Worm (Caenorhabditis elegans): ENCODE measurements around the gene T08A11.1.

T08A11.1 gene

DNA sequence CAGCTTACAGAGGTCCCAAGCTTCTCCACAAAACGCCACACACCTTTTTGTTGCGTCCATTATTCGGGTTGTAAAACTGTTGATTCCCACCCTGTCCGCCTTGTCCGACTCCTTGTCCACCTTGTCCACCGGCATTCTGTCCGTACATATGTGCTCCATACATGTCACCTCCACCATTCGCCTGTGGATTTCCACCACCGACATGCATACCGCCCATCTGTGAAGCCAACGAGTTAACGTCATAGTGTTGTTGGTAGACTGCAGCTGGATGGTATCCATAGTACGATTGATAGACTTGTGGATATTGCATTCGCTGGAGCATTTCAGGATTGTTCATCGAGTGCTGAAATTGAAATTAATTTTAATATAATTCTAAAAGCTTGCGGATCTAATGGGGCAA is 14.8 kb upstream of the T08A11.1 start:
- no peak for TF ChIP-seq unc-62 (GFP tag; optimal IDR thresholded peaks at IDR 0.05)

DNA sequence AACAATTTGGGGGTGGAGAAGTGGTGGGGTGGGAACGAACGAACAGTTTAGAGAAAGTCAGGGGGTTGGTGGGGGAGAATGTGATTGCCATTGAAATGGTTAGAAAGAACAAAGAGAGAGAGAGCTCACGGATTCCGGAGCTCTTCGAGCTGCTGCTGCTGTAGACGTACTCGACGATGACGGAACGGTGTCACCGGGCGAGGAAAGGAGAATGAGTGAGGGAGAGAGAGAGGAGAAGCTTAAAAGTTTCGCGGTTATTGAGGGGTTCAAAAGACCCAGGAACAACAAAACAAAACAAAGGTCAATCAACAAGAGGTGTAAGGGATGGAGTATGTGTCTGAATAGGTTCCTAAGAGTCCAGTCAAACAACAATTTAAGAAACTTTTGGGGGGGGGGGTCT is 13.3 kb upstream of the T08A11.1 start:
- no peak for TF ChIP-seq unc-62 (GFP tag; optimal IDR thresholded peaks at IDR 0.05)

DNA sequence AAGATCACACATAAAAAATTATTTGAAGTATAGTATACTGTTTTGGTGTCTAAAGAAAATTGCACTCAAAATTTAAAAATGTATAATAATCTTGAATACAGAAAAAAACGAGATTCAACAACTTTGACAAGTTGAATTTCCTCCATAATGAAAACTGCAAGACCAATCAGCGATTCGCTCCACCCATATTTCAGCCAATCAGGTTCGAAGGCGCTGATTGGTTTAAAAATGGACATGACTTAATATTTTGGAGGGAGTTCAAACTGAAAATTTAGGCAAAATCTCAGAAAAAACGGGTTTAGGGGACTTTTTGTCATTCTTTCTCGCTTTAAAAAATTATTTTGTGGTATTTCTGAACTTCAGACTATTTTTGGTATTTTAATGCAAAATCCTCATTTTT is 12.8 kb upstream of the T08A11.1 start:
- TF ChIP-seq unc-62 (GFP tag; optimal IDR thresholded peaks at IDR 0.05) = no peak

DNA sequence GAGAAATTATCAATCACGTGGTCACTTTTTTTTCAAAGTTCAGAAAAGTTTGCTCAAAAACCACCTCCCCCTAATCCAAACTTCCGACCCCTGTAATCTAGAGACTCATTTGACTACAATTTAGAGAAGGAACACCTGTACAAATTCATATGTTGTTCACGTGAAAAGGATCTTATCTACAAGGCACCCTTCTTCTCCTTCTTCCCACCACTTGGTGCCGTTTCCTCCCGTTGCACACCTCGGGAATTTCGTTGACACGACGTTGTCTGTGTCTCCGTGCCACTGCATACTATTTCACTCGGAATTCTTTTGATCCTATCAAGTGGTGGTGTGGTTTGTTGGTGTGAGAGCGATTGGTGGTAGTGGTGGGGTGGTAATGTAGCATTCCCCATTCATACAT is 11.6 kb upstream of the T08A11.1 start:
- no peak for TF ChIP-seq unc-62 (GFP tag; optimal IDR thresholded peaks at IDR 0.05)

DNA sequence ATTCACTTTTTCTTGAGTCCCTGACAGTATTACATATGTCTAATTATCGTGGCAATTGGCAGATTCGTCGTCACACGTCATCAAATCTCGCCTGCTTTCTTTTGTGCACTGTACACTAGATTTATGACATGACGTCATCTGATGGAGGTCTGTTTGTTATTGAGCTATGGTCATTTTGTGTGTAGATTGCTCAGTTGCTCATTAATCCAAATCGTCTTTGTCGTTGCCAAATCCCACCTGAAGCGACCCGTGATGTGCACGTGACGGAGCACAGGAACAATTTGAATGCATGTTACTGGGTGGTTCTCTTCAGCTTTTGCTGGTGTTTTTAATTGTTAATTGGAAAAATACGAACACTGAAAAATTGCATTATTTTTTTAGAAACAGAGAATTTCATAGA is 9.9 kb upstream of the T08A11.1 start:
- TF ChIP-seq unc-62 (GFP tag; optimal IDR thresholded peaks at IDR 0.05) = no peak

DNA sequence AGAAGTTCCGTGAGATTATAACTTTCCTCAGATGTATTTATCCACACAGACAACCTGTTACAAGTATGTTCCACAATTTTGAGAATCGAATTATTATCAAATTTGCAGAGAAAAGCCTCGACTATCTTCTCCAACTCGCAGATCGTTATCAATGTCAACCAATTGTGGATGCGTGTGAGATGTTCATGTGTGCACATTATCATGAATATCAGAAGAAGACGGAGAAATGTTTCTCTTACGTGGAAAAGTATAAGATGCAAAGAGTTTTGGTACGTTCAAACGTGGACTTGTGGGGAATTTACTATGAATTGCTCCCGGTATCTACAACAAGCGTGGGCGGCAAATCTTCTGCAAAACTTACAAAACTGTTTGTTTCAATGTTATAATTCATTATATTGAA is 8.1 kb upstream of the T08A11.1 start:
- no peak for TF ChIP-seq unc-62 (GFP tag; optimal IDR thresholded peaks at IDR 0.05)

DNA sequence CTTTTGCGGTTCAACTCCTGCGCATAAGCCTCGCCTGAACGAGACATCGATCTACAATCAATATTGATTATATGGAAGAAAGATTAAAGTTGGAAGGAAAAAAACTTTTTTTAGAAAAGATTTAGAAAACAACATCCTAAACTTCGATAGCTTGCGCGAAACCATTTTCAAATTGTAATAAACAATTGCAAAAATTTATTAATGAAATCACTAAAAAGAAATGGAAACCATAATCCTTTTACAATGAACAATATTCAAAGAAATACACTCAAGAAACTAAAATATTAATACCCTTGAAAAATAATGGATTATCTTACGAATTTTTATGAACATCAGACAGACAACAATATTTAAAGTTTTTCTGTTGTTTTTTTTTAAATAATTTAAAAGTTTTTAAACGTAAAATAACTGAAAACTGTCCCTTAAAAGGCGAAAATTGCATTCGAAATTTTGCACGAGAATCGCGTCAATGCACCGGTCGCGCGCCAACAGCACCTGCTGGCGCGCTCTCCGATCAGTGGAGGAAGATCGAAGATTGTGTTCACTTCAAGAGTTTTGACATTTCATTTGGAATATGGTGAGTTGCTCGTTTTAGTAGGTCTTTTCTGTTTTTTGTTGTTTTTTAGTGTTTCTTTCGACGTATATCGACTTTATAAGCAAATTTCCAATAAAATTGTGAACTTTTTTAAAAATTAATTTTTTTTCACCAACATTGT is 6.4 kb upstream of the T08A11.1 start, which contains the start of the genes sftb-1 and R10E4.1:
TSS of gene sftb-1 (minus strand) at position 51 of the 716 bp plus-strand sequence.
TSS of gene R10E4.1 (plus strand) at position 524 of the 716 bp plus-strand sequence.
- TF ChIP-seq unc-62 (GFP tag; optimal IDR thresholded peaks at IDR 0.05) = no peak

DNA sequence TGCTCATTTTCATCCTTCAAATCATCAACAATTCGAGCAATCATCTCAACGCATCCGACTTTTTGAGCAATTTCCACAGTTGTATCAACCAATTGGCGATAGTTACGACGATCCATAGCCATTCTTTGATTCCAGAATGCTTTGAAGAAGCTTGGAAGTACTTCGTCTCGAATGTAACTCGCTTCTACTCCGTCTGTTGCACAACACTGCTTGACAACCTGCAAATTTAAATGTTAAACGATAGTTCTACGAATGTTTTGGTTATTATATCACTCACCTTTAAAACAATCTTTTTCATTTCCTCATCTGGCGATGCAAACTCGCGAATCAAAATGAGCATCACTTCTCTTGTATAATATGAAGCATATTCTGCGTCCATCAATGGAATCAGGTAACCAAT is 2.9 kb upstream of the T08A11.1 start:
- no peak for TF ChIP-seq unc-62 (GFP tag; optimal IDR thresholded peaks at IDR 0.05)

DNA sequence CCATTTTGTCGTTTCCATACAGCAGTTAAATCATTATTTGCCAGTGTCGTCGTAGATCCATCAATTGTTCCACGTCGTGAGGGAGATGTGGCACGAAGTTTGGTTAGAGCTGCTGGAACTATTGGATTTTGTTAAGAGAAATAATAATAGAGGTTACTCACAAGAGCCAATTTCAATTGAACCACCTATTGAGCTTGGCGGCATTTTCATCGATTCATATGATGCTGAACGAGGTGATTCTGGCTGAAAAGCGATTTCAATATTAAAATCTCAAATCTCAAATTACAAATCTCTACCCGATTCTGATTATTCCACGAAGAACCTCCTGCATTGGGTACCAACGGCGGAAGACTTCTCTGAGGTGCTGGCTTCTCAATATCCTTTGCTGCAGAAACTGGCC is 5.1 kb downstream of the T08A11.1 start:
- no peak for TF ChIP-seq unc-62 (GFP tag; optimal IDR thresholded peaks at IDR 0.05)

DNA sequence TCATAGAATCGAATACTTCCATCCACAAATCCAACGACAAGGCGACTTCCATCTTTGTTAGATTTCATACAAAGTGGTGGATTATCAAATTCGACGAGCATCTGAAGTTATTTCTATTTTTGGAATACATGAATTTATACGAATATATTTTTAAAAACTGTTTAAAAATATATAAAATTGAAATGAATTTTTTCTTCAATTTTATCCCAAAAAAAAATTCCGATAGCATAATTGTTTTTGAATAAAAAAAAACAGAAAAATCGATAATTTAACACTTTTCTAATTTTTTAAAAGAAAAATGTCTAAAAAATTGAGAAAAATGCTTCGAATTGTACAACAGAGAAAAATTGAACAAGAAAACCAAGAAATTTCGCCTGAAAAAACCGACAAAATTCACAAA is 15.4 kb downstream of the T08A11.1 start, which contains the start of gene Y44F5A.1:
TSS of gene Y44F5A.1 (minus strand) at position 101 of the 400 bp plus-strand sequence.
- TF ChIP-seq unc-62 (GFP tag; optimal IDR thresholded peaks at IDR 0.05) = no peak

DNA sequence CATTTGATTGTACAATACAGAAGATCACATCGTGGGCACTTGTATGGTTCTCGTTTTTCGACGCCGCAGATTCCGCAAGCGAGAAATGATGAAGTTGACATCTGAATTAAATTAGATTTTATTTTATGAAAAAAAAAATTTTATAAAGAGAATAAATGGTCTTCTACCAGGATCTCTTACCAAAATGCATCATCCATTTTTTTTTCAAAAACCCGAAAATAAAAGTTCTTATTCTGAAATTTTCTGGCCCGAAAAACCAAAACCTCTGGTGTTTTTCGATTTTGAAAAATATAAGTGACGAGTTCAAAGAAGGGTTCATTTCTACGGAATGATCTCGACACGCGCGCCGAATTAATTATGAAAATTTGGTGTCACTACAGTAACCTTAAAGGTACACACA is 18.7 kb downstream of the T08A11.1 start, which contains the start of gene zhit-2:
TSS of gene zhit-2 (minus strand) at position 101 of the 400 bp plus-strand sequence.
- TF ChIP-seq unc-62 (GFP tag; optimal IDR thresholded peaks at IDR 0.05) = no peak

DNA sequence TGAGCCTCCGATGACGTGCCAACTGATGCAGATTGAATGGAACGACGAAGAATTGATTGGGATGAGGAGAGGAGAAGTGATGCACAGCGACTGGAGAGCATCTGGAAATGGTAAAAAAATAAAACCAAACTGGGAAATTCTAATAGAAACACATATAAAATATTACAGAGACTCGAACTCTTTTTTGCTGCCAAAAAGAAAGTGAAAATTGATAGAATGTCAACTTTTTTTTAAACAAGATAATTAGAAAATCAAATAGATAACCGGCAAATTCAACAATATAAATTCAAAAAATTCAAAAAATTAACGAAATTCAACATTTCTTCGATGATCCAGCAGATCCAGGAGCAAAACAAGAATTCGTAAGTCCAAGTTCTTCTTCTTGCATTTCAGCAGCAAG is 19.5 kb downstream of the T08A11.1 start, which contains the start of gene mrpl-21:
TSS of gene mrpl-21 (minus strand) at position 101 of the 400 bp plus-strand sequence.
- TF ChIP-seq unc-62 (GFP tag; optimal IDR thresholded peaks at IDR 0.05) = no peak

DNA sequence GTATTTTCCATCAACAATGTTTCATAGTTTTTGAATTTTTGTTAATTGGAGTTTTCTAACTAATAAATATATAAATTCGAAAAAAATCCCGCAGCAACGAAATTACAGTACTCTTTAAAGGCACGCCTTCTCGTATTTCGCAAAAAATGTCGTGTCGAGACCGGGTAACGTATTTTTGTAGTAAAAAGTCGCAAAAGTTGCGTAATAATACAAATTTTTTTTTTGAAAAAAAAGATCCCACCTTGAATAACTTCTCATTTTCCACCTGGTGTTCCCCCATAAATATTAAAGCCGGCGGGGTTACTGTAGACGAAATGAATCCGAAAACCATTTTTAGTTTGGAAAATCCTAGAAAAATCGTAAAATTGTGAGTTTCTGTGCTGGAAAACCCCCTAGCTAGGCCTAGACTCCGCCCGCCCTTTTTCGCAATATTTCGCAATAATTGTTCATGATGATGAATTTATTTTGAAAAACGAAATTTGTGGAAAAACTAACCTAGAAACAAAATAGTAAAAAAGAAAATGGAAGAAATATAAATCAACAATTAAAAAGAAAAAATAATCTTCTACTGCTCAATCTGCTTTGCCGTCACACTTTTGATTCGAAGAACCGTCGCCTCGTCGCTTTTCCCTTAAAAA is 20.6 kb downstream of the T08A11.1 start, which contains the start of gene F43C1.7:
TSS of gene F43C1.7 (minus strand) at position 351 of the 638 bp plus-strand sequence.
- no peak for TF ChIP-seq unc-62 (GFP tag; optimal IDR thresholded peaks at IDR 0.05)

DNA sequence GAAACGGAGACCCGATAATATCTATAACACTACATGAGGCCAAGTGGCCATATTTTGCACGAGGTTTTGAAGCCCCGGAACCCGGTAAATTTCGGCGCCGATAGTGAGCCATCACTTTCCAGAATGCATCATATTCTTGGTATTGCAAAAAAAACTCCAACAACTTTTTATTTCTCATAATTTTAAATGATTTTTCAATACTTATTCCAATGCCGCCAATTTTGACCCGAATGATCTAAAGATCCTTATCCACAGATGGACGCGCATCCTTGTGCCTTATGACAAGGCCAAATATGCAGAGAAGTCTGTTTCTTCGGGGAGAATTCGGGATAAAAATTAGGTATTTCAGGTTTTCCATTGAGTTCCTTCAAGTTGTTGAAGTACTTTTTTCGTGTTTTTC is 21.8 kb downstream of the T08A11.1 start:
- TF ChIP-seq unc-62 (GFP tag; optimal IDR thresholded peaks at IDR 0.05) = no peak

DNA sequence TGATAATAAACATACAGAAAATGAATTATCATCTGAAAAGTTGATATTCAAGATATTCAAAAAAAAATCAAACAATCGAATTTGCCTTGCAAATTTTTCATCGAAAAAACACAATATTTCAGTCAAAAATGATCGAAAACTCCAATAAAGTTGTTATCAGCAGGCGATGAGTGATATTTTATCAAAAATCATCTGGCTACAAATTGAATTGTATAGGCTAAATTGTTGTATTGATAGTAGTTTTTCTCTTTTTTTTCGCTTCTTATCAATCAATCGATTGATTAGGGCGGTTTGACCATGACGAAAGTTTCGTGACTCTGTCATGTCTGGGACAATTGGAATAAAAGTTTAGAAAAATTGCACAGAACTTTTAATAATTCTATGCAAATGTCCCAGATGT is 22.8 kb downstream of the T08A11.1 start:
- TF ChIP-seq unc-62 (GFP tag; optimal IDR thresholded peaks at IDR 0.05) = no peak

DNA sequence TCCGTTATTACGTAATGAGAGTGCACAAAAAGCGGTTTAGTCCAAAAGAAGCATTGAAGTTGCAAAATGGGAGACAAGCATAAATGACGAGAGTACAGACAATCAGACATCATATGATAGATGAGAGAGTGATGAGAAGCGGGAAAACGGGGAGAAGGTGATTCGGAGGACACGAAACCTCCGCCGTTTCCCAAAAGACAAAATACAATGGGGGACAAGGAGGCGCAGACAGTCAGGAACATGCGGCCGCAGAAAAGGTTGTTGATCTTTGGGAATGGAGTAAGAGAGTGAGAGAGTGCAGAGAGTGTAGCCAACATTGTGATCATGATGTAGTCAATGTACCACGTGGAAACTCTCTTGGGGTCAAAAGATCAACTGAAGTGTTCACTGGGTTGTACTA is 25.3 kb downstream of the T08A11.1 start:
- TF ChIP-seq unc-62 (GFP tag; optimal IDR thresholded peaks at IDR 0.05) = no peak

DNA sequence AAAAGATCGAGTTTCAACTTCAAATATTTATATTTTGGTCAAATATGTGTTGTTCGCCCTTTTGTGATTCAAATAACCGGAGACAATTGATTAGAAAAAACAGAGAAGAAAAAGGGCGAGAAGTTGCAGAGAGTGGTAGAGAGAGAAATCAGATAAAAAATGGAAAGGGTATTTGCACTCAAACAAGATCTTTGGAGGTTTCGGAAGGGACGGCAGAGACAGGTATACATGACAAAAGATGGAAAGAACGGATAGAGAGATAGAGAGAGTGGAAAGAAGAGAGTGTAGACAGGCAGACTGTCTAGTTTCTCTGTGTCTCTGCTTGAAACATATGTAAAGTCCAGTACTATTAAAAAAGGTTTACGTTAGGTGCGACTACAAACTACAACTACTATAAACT is 26.8 kb downstream of the T08A11.1 start:
- TF ChIP-seq unc-62 (GFP tag; optimal IDR thresholded peaks at IDR 0.05) = no peak

All from whole organism, dauer.